Fruit fly (Drosophila melanogaster) whole organism, embryonic: ENCODE measurements around the gene Atu.

Source experiments
- Ada2b ChIP-seq: fragments of 200-800 bp; sonication (Bioruptor generic); IDR thresholded peaks from 2 replicates; pipeline ENCODE4 v1.3.6; 2022; ENCODE audit warnings: missing biosample characterization, missing genetic modification characterization
- Atf-2 ChIP-seq: fragments of 200-800 bp; sonication (Bioruptor generic); optimal IDR thresholded peaks from 2 replicates; lab custom pipeline; 2016; ENCODE audit warnings: missing biosample characterization, missing genetic modification characterization
- BtbVII ChIP-seq: fragments of 200-800 bp; sonication (Bioruptor generic); optimal IDR thresholded peaks from 3 replicates; lab custom pipeline; 2017; ENCODE audit warnings: missing biosample characterization, mild to moderate bottlenecking, missing genetic modification characterization
- CG11560 ChIP-seq: fragments of 200-800 bp; sonication (Bioruptor generic); IDR thresholded peaks from 3 replicates; pipeline ENCODE4 v1.3.6; 2022; ENCODE audit warnings: missing biosample characterization, missing genetic modification characterization
- CG1529 ChIP-seq: fragments of 200-800 bp; sonication (Bioruptor generic); optimal IDR thresholded peaks from 3 replicates; lab custom pipeline; 2018; ENCODE audit warnings: missing biosample characterization, missing genetic modification characterization
- CG15514 ChIP-seq: fragments of 200-800 bp; sonication (Bioruptor generic); optimal IDR thresholded peaks from 3 replicates; lab custom pipeline; 2017; ENCODE audit warnings: missing biosample characterization, missing genetic modification characterization, mild to moderate bottlenecking, moderate library complexity, missing genetic modification reagents
- CG1602 ChIP-seq: fragments of 200-800 bp; sonication (Bioruptor generic); optimal IDR thresholded peaks from 3 replicates; lab custom pipeline; 2016; ENCODE audit warnings: missing biosample characterization, missing genetic modification characterization
- CG16863 ChIP-seq: fragments of 200-800 bp; sonication (Bioruptor generic); optimal IDR thresholded peaks from 3 replicates; lab custom pipeline; 2016; ENCODE audit warnings: missing biosample characterization, missing genetic modification characterization
- CG17328 ChIP-seq: fragments of 200-800 bp; sonication (Bioruptor generic); IDR thresholded peaks from 2 replicates; pipeline ENCODE4 v1.3.6; 2022; ENCODE audit warnings: missing biosample characterization, missing genetic modification characterization
- CG17568 ChIP-seq: fragments of 200-800 bp; sonication (Bioruptor generic); optimal IDR thresholded peaks from 2 replicates; lab custom pipeline; 2018; ENCODE audit warnings: missing biosample characterization, mild to moderate bottlenecking, missing genetic modification characterization, moderate library complexity
- CG1832 ChIP-seq: fragments of 200-800 bp; sonication (Bioruptor generic); optimal IDR thresholded peaks from 2 replicates; lab custom pipeline; 2017; ENCODE audit warnings: missing biosample characterization, mild to moderate bottlenecking, missing genetic modification characterization, inconsistent platforms
- CG3281 ChIP-seq: fragments of 200-800 bp; sonication (Bioruptor generic); optimal IDR thresholded peaks from 3 replicates; lab custom pipeline; 2017; ENCODE audit warnings: missing biosample characterization, mild to moderate bottlenecking, missing genetic modification characterization
- CG3995 ChIP-seq: fragments of 200-800 bp; sonication (Bioruptor generic); optimal IDR thresholded peaks from 3 replicates; lab custom pipeline; 2016; ENCODE audit warnings: missing biosample characterization, missing genetic modification characterization
- CG42726 ChIP-seq: fragments of 200-800 bp; sonication (Bioruptor generic); IDR thresholded peaks from 2 replicates; pipeline ENCODE4 v1.3.6; 2022; ENCODE audit warnings: missing biosample characterization, missing genetic modification characterization; ENCODE audit not compliant: partially characterized antibody
- CG4730 ChIP-seq: fragments of 200-800 bp; sonication (Bioruptor generic); IDR thresholded peaks from 2 replicates; pipeline ENCODE4 v1.3.6; 2022; ENCODE audit warnings: missing biosample characterization, missing genetic modification characterization
- CG4854 ChIP-seq: fragments of 200-800 bp; sonication (Bioruptor generic); optimal IDR thresholded peaks from 2 replicates; lab custom pipeline; 2016; ENCODE audit warnings: missing biosample characterization, missing genetic modification characterization, inconsistent platforms
- CG6175 ChIP-seq: fragments of 200-800 bp; sonication (Bioruptor generic); IDR thresholded peaks from 3 replicates; pipeline ENCODE4 v1.3.6; 2022; ENCODE audit warnings: missing biosample characterization, missing genetic modification characterization
- CG6689 ChIP-seq: fragments of 200-800 bp; sonication (Bioruptor generic); IDR thresholded peaks from 2 replicates; pipeline ENCODE4 v1.3.6; 2022; ENCODE audit warnings: missing biosample characterization, missing genetic modification characterization
- CG6813 ChIP-seq: fragments of 200-800 bp; sonication (Bioruptor generic); optimal IDR thresholded peaks from 2 replicates; lab custom pipeline; 2017; ENCODE audit warnings: missing biosample characterization, missing genetic modification characterization, mild to moderate bottlenecking, moderate library complexity, missing genetic modification reagents
- CG9609 ChIP-seq: fragments of 200-800 bp; sonication (Bioruptor generic); optimal IDR thresholded peaks from 3 replicates; lab custom pipeline; 2016; ENCODE audit warnings: missing biosample characterization, missing genetic modification characterization
- CTCF ChIP-seq: fragments of 200-800 bp; sonication (Bioruptor generic); optimal IDR thresholded peaks from 2 replicates; lab custom pipeline; 2017; ENCODE audit warnings: missing biosample characterization, mild to moderate bottlenecking, missing genetic modification characterization, moderate library complexity
- HHEX ChIP-seq: fragments of 200-800 bp; sonication (Bioruptor generic); optimal IDR thresholded peaks from 3 replicates; lab custom pipeline; 2017; ENCODE audit warnings: missing biosample characterization, mild to moderate bottlenecking, missing genetic modification characterization, missing genetic modification reagents
- Hey ChIP-seq: fragments of 200-800 bp; sonication (Bioruptor generic); optimal IDR thresholded peaks from 3 replicates; lab custom pipeline; 2018; ENCODE audit warnings: missing biosample characterization, mild to moderate bottlenecking, missing genetic modification characterization
- Hmr ChIP-seq: fragments of 200-800 bp; sonication (Bioruptor generic); optimal IDR thresholded peaks from 3 replicates; lab custom pipeline; 2017; ENCODE audit warnings: mild to moderate bottlenecking, missing biosample characterization, missing genetic modification reagents, missing genetic modification characterization
- Lim3 ChIP-seq: fragments of 200-800 bp; sonication (Bioruptor generic); IDR thresholded peaks from 2 replicates; pipeline ENCODE4 v1.3.6; 2022; ENCODE audit warnings: missing biosample characterization, missing genetic modification characterization
- Lpt ChIP-seq: fragments of >200 bp; optimal IDR thresholded peaks from 2 replicates; lab custom pipeline; 2018; ENCODE audit warnings: missing biosample characterization, missing genetic modification characterization
- Mes4 ChIP-seq: fragments of 200-800 bp; sonication (Bioruptor generic); optimal IDR thresholded peaks from 2 replicates; lab custom pipeline; 2016; ENCODE audit warnings: missing biosample characterization, missing genetic modification characterization
- Poxn ChIP-seq: fragments of 200-800 bp; sonication (Bioruptor generic); IDR thresholded peaks from 2 replicates; pipeline ENCODE4 v1.3.6; 2022; ENCODE audit warnings: missing biosample characterization, missing genetic modification characterization
- Stat92E ChIP-seq, 3 experiments: fragments of >200 bp in 2 of 3; fragments of 200-800 bp in 1 of 3; sonication (Bioruptor generic) in 1 of 3; optimal IDR thresholded peaks; 2 replicates each; lab custom pipeline; 2017 to 2019; ENCODE audit warnings: missing biosample characterization in 3 of 3, missing genetic modification characterization in 3 of 3, mild to moderate bottlenecking in 1 of 3, moderate library complexity in 1 of 3
- TFAM ChIP-seq: fragments of 200-800 bp; sonication (Bioruptor generic); optimal IDR thresholded peaks from 2 replicates; lab custom pipeline; 2017; ENCODE audit warnings: missing biosample characterization, missing genetic modification characterization, inconsistent platforms
- Usf ChIP-seq: fragments of 200-800 bp; sonication (Bioruptor generic); optimal IDR thresholded peaks from 2 replicates; lab custom pipeline; 2017; ENCODE audit warnings: missing genotype, missing biosample characterization, missing genetic modification characterization
- Xbp1 ChIP-seq: fragments of 200-800 bp; sonication (Bioruptor generic); optimal IDR thresholded peaks from 3 replicates; lab custom pipeline; 2016; ENCODE audit warnings: missing biosample characterization, mild to moderate bottlenecking, missing genetic modification characterization
- amos ChIP-seq: fragments of 200-800 bp; sonication (Bioruptor generic); IDR thresholded peaks from 2 replicates; pipeline ENCODE4 v1.3.6; 2022; ENCODE audit warnings: missing biosample characterization, missing genetic modification characterization; ENCODE audit not compliant: partially characterized antibody
- bsh ChIP-seq, 2 experiments: fragments of 200-800 bp; sonication (Bioruptor generic); optimal IDR thresholded peaks; 2 replicates each; lab custom pipeline; 2017 to 2018; ENCODE audit warnings: mild to moderate bottlenecking in 2 of 2, missing biosample characterization in 2 of 2, missing genetic modification characterization in 2 of 2, moderate library complexity in 1 of 2
- chif ChIP-seq, 2 experiments: fragments of 200-800 bp; sonication (Bioruptor generic); optimal IDR thresholded peaks; 3 replicates each; lab custom pipeline; 2016; ENCODE audit warnings: missing biosample characterization in 2 of 2, missing genetic modification characterization in 2 of 2
- chn ChIP-seq: fragments of 200-800 bp; sonication (Bioruptor generic); optimal IDR thresholded peaks from 2 replicates; lab custom pipeline; 2016; ENCODE audit warnings: missing biosample characterization, missing genetic modification characterization
- croc ChIP-seq: fragments of 200-800 bp; sonication (Bioruptor generic); conservative IDR thresholded peaks from 3 replicates; pipeline ENCODE4 v1.3.6; 2022; ENCODE audit warnings: missing biosample characterization, missing genetic modification characterization
- dm ChIP-seq: fragments of 200-800 bp; sonication (Bioruptor generic); optimal IDR thresholded peaks from 3 replicates; lab custom pipeline; 2016; ENCODE audit warnings: missing biosample characterization, missing genetic modification characterization
- ewg ChIP-seq: fragments of 200-800 bp; sonication (Bioruptor generic); optimal IDR thresholded peaks from 3 replicates; lab custom pipeline; 2017; ENCODE audit warnings: mild to moderate bottlenecking, missing biosample characterization, missing genetic modification reagents, missing genetic modification characterization
- fru ChIP-seq: fragments of >200 bp; optimal IDR thresholded peaks from 2 replicates; lab custom pipeline; 2017
- gem ChIP-seq: fragments of 200-800 bp; sonication (Bioruptor generic); optimal IDR thresholded peaks from 2 replicates; lab custom pipeline; 2019; ENCODE audit warnings: missing biosample characterization, mild to moderate bottlenecking, missing genetic modification characterization, moderate library complexity
- gfzf ChIP-seq: fragments of 200-800 bp; sonication (Bioruptor generic); optimal IDR thresholded peaks from 2 replicates; lab custom pipeline; 2016; ENCODE audit warnings: missing biosample characterization, mild to moderate bottlenecking, missing genetic modification characterization, moderate library complexity
- gsb-n ChIP-seq: fragments of 200-800 bp; sonication (Bioruptor generic); optimal IDR thresholded peaks from 3 replicates; lab custom pipeline; 2018; ENCODE audit warnings: missing biosample characterization, mild to moderate bottlenecking, missing genetic modification characterization
- ken ChIP-seq: fragments of 200-800 bp; sonication (Bioruptor generic); IDR thresholded peaks from 3 replicates; pipeline ENCODE4 v1.3.6; 2022; ENCODE audit warnings: missing biosample characterization, missing genetic modification characterization
- lmd ChIP-seq: fragments of 200-800 bp; sonication (Bioruptor generic); IDR thresholded peaks from 2 replicates; pipeline ENCODE4 v1.3.6; 2022; ENCODE audit warnings: missing biosample characterization, missing genetic modification characterization
- org-1 ChIP-seq: fragments of 200-800 bp; sonication (Bioruptor generic); optimal IDR thresholded peaks from 2 replicates; lab custom pipeline; 2017; ENCODE audit warnings: missing biosample characterization, missing genetic modification characterization
- phol ChIP-seq: fragments of 200-800 bp; sonication (Bioruptor generic); optimal IDR thresholded peaks from 3 replicates; lab custom pipeline; 2018; ENCODE audit warnings: missing biosample characterization, mild to moderate bottlenecking, missing genetic modification characterization, moderate library complexity
- rib ChIP-seq: fragments of 200-800 bp; sonication (Bioruptor generic); IDR thresholded peaks from 2 replicates; pipeline ENCODE4 v1.3.6; 2022; ENCODE audit warnings: missing biosample characterization, missing genetic modification characterization
- scrt ChIP-seq: fragments of 200-800 bp; sonication (Bioruptor generic); optimal IDR thresholded peaks from 2 replicates; lab custom pipeline; 2018; ENCODE audit warnings: missing biosample characterization, mild to moderate bottlenecking, missing genetic modification characterization, moderate library complexity
- sob ChIP-seq: fragments of 200-800 bp; sonication (Bioruptor generic); IDR thresholded peaks from 2 replicates; pipeline ENCODE4 v1.3.6; 2022; ENCODE audit warnings: missing biosample characterization, missing genetic modification characterization
- sug ChIP-seq: fragments of 200-800 bp; optimal IDR thresholded peaks from 2 replicates; lab custom pipeline; 2019; ENCODE audit warnings: missing biosample characterization, mild to moderate bottlenecking, missing genetic modification characterization, moderate library complexity
- trem ChIP-seq: fragments of 200-800 bp; optimal IDR thresholded peaks from 3 replicates; lab custom pipeline; 2019; ENCODE audit warnings: missing biosample characterization, mild to moderate bottlenecking, missing genetic modification characterization, moderate library complexity
- vvl ChIP-seq: fragments of 200-800 bp; sonication (Bioruptor generic); IDR thresholded peaks from 2 replicates; pipeline ENCODE4 v1.3.6; 2022; ENCODE audit warnings: missing biosample characterization, missing genetic modification characterization

The Atu gene

DNA sequence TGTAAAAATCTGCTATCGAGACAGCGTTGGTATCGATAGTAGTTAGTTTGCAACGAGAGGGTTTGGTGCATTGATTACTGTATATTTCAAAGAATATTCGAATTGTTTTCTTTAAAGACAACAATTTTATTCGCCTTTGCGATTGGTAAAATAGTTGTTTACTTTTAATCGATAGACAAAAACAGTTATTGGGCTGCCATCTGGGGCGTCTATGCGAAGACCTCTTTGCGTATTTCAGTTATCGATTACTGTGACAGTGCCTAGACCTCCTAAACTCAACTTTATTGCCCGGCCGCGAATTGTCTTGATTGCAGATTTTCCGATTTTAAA is at the start of gene Atu (continued):
- TF ChIP-seq Mes4 (GFP tag; lab: Kevin White, UChicago), result no peak
- TF ChIP-seq fru (lab: Kevin White, UChicago), result no peak
- no peak for TF ChIP-seq gem (tag; lab: Kevin White, UChicago)
- no peak for TF ChIP-seq CG16863 (GFP tag; lab: Kevin White, UChicago)
- TF ChIP-seq vvl (GFP tag; lab: Robert Waterston, UW), result no peak
- TF ChIP-seq chn (GFP tag; lab: Kevin White, UChicago), result peak; percentile 39
- peak; percentile 71 for TF ChIP-seq CG15514 (GFP tag; lab: Kevin White, UChicago)
- peak; percentile 47 for TF ChIP-seq Xbp1 (GFP tag; lab: Kevin White, UChicago)
- no peak for TF ChIP-seq ken (GFP tag; lab: Robert Waterston, UW)
- no peak for TF ChIP-seq chif (GFP tag; optimal IDR thresholded peaks at IDR 0.05; lab: Kevin White, UChicago)
- TF ChIP-seq CG3995 (GFP tag; lab: Kevin White, UChicago), result peak; percentile 80
- no peak for TF ChIP-seq Lpt (GFP tag; lab: Kevin White, UChicago)
- no peak for TF ChIP-seq Poxn
- TF ChIP-seq amos, result peak; percentile 87
- TF ChIP-seq TFAM (GFP tag; lab: Kevin White, UChicago), result no peak
- TF ChIP-seq sob (GFP tag; lab: Robert Waterston, UW), result peak; percentile 52
- TF ChIP-seq CG6689 (GFP tag; lab: Robert Waterston, UW), result no peak
- TF ChIP-seq Atf-2, result no peak
- TF ChIP-seq CG11560 (tag; lab: Robert Waterston, UW), result 0 out of 3 replicates have a peak, but pooled peaks have one; percentile 10
- TF ChIP-seq CG1602, result no peak
- TF ChIP-seq CG3281 (GFP tag; lab: Kevin White, UChicago), result peak; percentile 2
- peak in 1 of 2 experiments; percentile 1 for TF ChIP-seq bsh (GFP tag; optimal IDR thresholded peaks at IDR 0.05; lab: Kevin White, UChicago)
- no peak for TF ChIP-seq dm (GFP tag; lab: Kevin White, UChicago)
- peak; percentile 46 for TF ChIP-seq Hmr (GFP tag; lab: Kevin White, UChicago)
- no peak for TF ChIP-seq org-1 (GFP tag; lab: Kevin White, UChicago)
- TF ChIP-seq Usf, result no peak
- TF ChIP-seq trem, result peak; percentile 94
- TF ChIP-seq croc, result no peak
- TF ChIP-seq CG17568 (GFP tag; lab: Kevin White, UChicago), result no peak
- TF ChIP-seq CG6813 (GFP tag; lab: Kevin White, UChicago), result no peak
- peak; percentile 3 for TF ChIP-seq ewg
- TF ChIP-seq Hey (tag; lab: Kevin White, UChicago), result no peak
- TF ChIP-seq phol (tag; lab: Kevin White, UChicago), result peak; percentile 66
- no peak for TF ChIP-seq HHEX
- TF ChIP-seq rib (GFP tag; lab: Robert Waterston, UW), result no peak
- peak; percentile 64 for TF ChIP-seq sug
- TF ChIP-seq CG17328 (GFP tag; lab: Robert Waterston, UW), result no peak
- no peak for TF ChIP-seq CG9609 (GFP tag; lab: Kevin White, UChicago)
- no peak for TF ChIP-seq CG1529 (GFP tag; lab: Kevin White, UChicago)
- no peak for TF ChIP-seq CG4854 (GFP tag; lab: Kevin White, UChicago)
- TF ChIP-seq Stat92E (GFP tag; optimal IDR thresholded peaks at IDR 0.05; lab: Kevin White, UChicago), result no peak
- no peak for TF ChIP-seq CG4730 (GFP tag; lab: Robert Waterston, UW)
- no peak for TF ChIP-seq CG1832
- TF ChIP-seq lmd (GFP tag; lab: Robert Waterston, UW), result no peak
- TF ChIP-seq gfzf (GFP tag; lab: Kevin White, UChicago), result peak; percentile 27
- TF ChIP-seq Lim3 (GFP tag; lab: Robert Waterston, UW), result no peak
- TF ChIP-seq CG42726 (GFP tag; lab: Robert Waterston, UW), result no peak
- TF ChIP-seq scrt, result no peak
- no peak for TF ChIP-seq gsb-n (tag; lab: Kevin White, UChicago)
- no peak for TF ChIP-seq CTCF (GFP tag; lab: Kevin White, UChicago)
- TF ChIP-seq CG6175, result no peak
- no peak for TF ChIP-seq Ada2b (GFP tag; lab: Robert Waterston, UW)
- TF ChIP-seq BtbVII (GFP tag; lab: Kevin White, UChicago), result no peak
